Fruit fly (Drosophila melanogaster) whole organism, embryonic: Measurements from ENCODE around the gene CG1572.
A peak's percentile ranks its signal among the peaks of the same experiment; 100 is the strongest.

Experiments
- CG10565 ChIP-seq: fragments of 200-800 bp; sonication (Bioruptor generic); optimal IDR thresholded peaks from 3 replicates; lab custom pipeline; 2016; ENCODE audit warnings: missing biosample characterization, mild to moderate bottlenecking, missing genetic modification characterization
- CG12104 ChIP-seq: fragments of 200-800 bp; sonication (Bioruptor generic); optimal IDR thresholded peaks from 3 replicates; lab custom pipeline; 2016; ENCODE audit warnings: missing biosample characterization, missing genetic modification characterization
- CG12219 ChIP-seq: fragments of 200-800 bp; sonication (Bioruptor generic); optimal IDR thresholded peaks from 3 replicates; lab custom pipeline; 2018; ENCODE audit warnings: missing biosample characterization, mild to moderate bottlenecking, missing genetic modification characterization
- CG12299 ChIP-seq: fragments of 200-800 bp; sonication (Bioruptor generic); optimal IDR thresholded peaks from 2 replicates; lab custom pipeline; 2018; ENCODE audit warnings: missing biosample characterization, mild to moderate bottlenecking, missing genetic modification characterization
- CG1233 ChIP-seq: fragments of 200-800 bp; sonication (Bioruptor generic); optimal IDR thresholded peaks from 4 replicates; lab custom pipeline; 2018; ENCODE audit warnings: missing biosample characterization, mild to moderate bottlenecking, missing genetic modification characterization
- CG13894 ChIP-seq: fragments of 200-800 bp; sonication (Bioruptor generic); optimal IDR thresholded peaks from 3 replicates; lab custom pipeline; 2018; ENCODE audit warnings: missing biosample characterization, mild to moderate bottlenecking, missing genetic modification characterization, moderate library complexity
- CG15011 ChIP-seq: fragments of 200-800 bp; sonication (Bioruptor generic); optimal IDR thresholded peaks from 3 replicates; lab custom pipeline; 2018; ENCODE audit warnings: missing biosample characterization, mild to moderate bottlenecking, missing genetic modification characterization
- CG16815 ChIP-seq: fragments of 200-800 bp; sonication (Bioruptor generic); optimal IDR thresholded peaks from 3 replicates; lab custom pipeline; 2017; ENCODE audit warnings: missing biosample characterization, mild to moderate bottlenecking, missing genetic modification characterization
- CG42726 ChIP-seq: fragments of 200-800 bp; sonication (Bioruptor generic); IDR thresholded peaks from 2 replicates; pipeline ENCODE4 v1.3.6; 2022; ENCODE audit warnings: missing biosample characterization, missing genetic modification characterization; ENCODE audit not compliant: partially characterized antibody
- CG5245 ChIP-seq: fragments of 200-800 bp; sonication (Bioruptor generic); optimal IDR thresholded peaks from 3 replicates; lab custom pipeline; 2016; ENCODE audit warnings: missing biosample characterization, missing genetic modification characterization
- CG7271 ChIP-seq: fragments of 200-800 bp; sonication (Bioruptor generic); optimal IDR thresholded peaks from 2 replicates; lab custom pipeline; 2018; ENCODE audit warnings: missing biosample characterization, mild to moderate bottlenecking, missing genetic modification characterization, moderate library complexity
- CG7839 ChIP-seq: fragments of 200-800 bp; sonication (Bioruptor generic); optimal IDR thresholded peaks from 3 replicates; lab custom pipeline; 2018; ENCODE audit warnings: missing biosample characterization, mild to moderate bottlenecking, missing genetic modification characterization, moderate library complexity
- CG8359 ChIP-seq: fragments of 200-800 bp; sonication (Bioruptor generic); optimal IDR thresholded peaks from 2 replicates; lab custom pipeline; 2017; ENCODE audit warnings: missing biosample characterization, mild to moderate bottlenecking, missing genetic modification characterization, borderline replicate concordance
- CG9215 ChIP-seq: fragments of 200-800 bp; sonication (Bioruptor generic); IDR thresholded peaks from 2 replicates; pipeline ENCODE4 v1.3.6; 2022; ENCODE audit warnings: missing biosample characterization, missing genetic modification characterization
- Drgx ChIP-seq: fragments of 200-800 bp; sonication (Bioruptor generic); IDR thresholded peaks from 2 replicates; pipeline ENCODE4 v1.3.6; 2022; ENCODE audit warnings: missing biosample characterization, missing genetic modification characterization
- Hand ChIP-seq: fragments of 200-800 bp; sonication (Bioruptor generic); optimal IDR thresholded peaks from 2 replicates; lab custom pipeline; 2017; ENCODE audit warnings: mild to moderate bottlenecking, missing biosample characterization, missing genetic modification reagents, missing genetic modification characterization
- Hey ChIP-seq: fragments of 200-800 bp; sonication (Bioruptor generic); optimal IDR thresholded peaks from 3 replicates; lab custom pipeline; 2018; ENCODE audit warnings: missing biosample characterization, mild to moderate bottlenecking, missing genetic modification characterization
- Hsf ChIP-seq: fragments of 200-800 bp; sonication (Bioruptor generic); optimal IDR thresholded peaks from 3 replicates; lab custom pipeline; 2016; ENCODE audit warnings: missing biosample characterization, missing genetic modification characterization
- Med ChIP-seq: fragments of 200-800 bp; sonication (Bioruptor generic); peaks from one replicate; lab custom pipeline; 2016; ENCODE audit warnings: missing biosample characterization, missing genetic modification characterization, mild to moderate bottlenecking, inconsistent platforms, moderate library complexity
- Neu2 ChIP-seq: fragments of 200-800 bp; sonication (Bioruptor generic); optimal IDR thresholded peaks from 3 replicates; lab custom pipeline; 2016; ENCODE audit warnings: missing biosample characterization, missing genetic modification characterization, borderline replicate concordance
- Tbp ChIP-seq: fragments of >200 bp; optimal IDR thresholded peaks from 2 replicates; lab custom pipeline; 2018; ENCODE audit warnings: missing biosample characterization, missing genetic modification characterization
- amos ChIP-seq: fragments of 200-800 bp; sonication (Bioruptor generic); IDR thresholded peaks from 2 replicates; pipeline ENCODE4 v1.3.6; 2022; ENCODE audit warnings: missing biosample characterization, missing genetic modification characterization; ENCODE audit not compliant: partially characterized antibody
- ash1 ChIP-seq: fragments of 200-800 bp; sonication (Bioruptor generic); optimal IDR thresholded peaks from 2 replicates; lab custom pipeline; 2018; ENCODE audit warnings: missing biosample characterization, mild to moderate bottlenecking, missing genetic modification characterization
- bsh ChIP-seq, 2 experiments: fragments of 200-800 bp; sonication (Bioruptor generic); optimal IDR thresholded peaks; 2 replicates each; lab custom pipeline; 2017 to 2018; ENCODE audit warnings: mild to moderate bottlenecking in 2 of 2, missing biosample characterization in 2 of 2, missing genetic modification characterization in 2 of 2, moderate library complexity in 1 of 2
- chinmo ChIP-seq: fragments of 200-800 bp; sonication (Bioruptor generic); IDR thresholded peaks from 4 replicates; pipeline ENCODE4 v1.3.6; 2022; ENCODE audit warnings: missing biosample characterization, missing genetic modification characterization; ENCODE audit not compliant: partially characterized antibody
- corto ChIP-seq: fragments of 200-800 bp; sonication (Bioruptor generic); optimal IDR thresholded peaks from 2 replicates; lab custom pipeline; 2016; ENCODE audit warnings: missing biosample characterization, mild to moderate bottlenecking, missing genetic modification characterization, moderate library complexity
- crol ChIP-seq: fragments of 200-800 bp; sonication (Bioruptor generic); IDR thresholded peaks from 2 replicates; pipeline ENCODE4 v1.3.6; 2022; ENCODE audit warnings: missing biosample characterization, missing genetic modification characterization
- cwo ChIP-seq: fragments of 200-800 bp; sonication (Bioruptor generic); optimal IDR thresholded peaks from 3 replicates; lab custom pipeline; 2017; ENCODE audit warnings: missing biosample characterization, missing genetic modification characterization, mild to moderate bottlenecking, moderate library complexity, missing genetic modification reagents
- dm ChIP-seq: fragments of 200-800 bp; sonication (Bioruptor generic); optimal IDR thresholded peaks from 3 replicates; lab custom pipeline; 2016; ENCODE audit warnings: missing biosample characterization, missing genetic modification characterization
- ewg ChIP-seq: fragments of 200-800 bp; sonication (Bioruptor generic); optimal IDR thresholded peaks from 3 replicates; lab custom pipeline; 2017; ENCODE audit warnings: mild to moderate bottlenecking, missing biosample characterization, missing genetic modification reagents, missing genetic modification characterization
- fu2 ChIP-seq: fragments of 200-800 bp; sonication (Bioruptor generic); optimal IDR thresholded peaks from 2 replicates; lab custom pipeline; 2016; ENCODE audit warnings: missing biosample characterization, missing genetic modification characterization
- hth ChIP-seq: fragments of >200 bp; optimal IDR thresholded peaks from 2 replicates; lab custom pipeline; 2017; ENCODE audit warnings: inconsistent platforms
- nmo ChIP-seq: fragments of 200-800 bp; sonication (Bioruptor generic); optimal IDR thresholded peaks from 2 replicates; lab custom pipeline; 2018; ENCODE audit warnings: missing biosample characterization, mild to moderate bottlenecking, missing genetic modification characterization, moderate library complexity
- onecut ChIP-seq: fragments of 200-800 bp; sonication (Bioruptor generic); IDR thresholded peaks from 2 replicates; pipeline ENCODE4 v1.3.6; 2022; ENCODE audit warnings: missing biosample characterization, missing genetic modification characterization
- otp ChIP-seq: fragments of 200-800 bp; sonication (Bioruptor generic); IDR thresholded peaks from 3 replicates; pipeline ENCODE4, ENCODE4 v1.3.6; 2022; ENCODE audit warnings: missing biosample characterization, missing genetic modification characterization
- pfk ChIP-seq: fragments of 200-800 bp; sonication (Bioruptor generic); optimal IDR thresholded peaks from 2 replicates; lab custom pipeline; 2018; ENCODE audit warnings: missing biosample characterization, mild to moderate bottlenecking, missing genetic modification characterization, moderate library complexity
- pum ChIP-seq: fragments of 200-800 bp; sonication (Bioruptor generic); optimal IDR thresholded peaks from 2 replicates; lab custom pipeline; 2016; ENCODE audit warnings: missing biosample characterization, missing genetic modification characterization
- sens-2 ChIP-seq: fragments of 200-800 bp; sonication (Bioruptor generic); IDR thresholded peaks from 2 replicates; pipeline ENCODE4 v1.3.6; 2022; ENCODE audit warnings: missing biosample characterization, missing genetic modification characterization
- sima ChIP-seq: fragments of 200-800 bp; sonication (Bioruptor generic); optimal IDR thresholded peaks from 2 replicates; lab custom pipeline; 2016; ENCODE audit warnings: missing biosample characterization, missing genetic modification characterization
- tx ChIP-seq: fragments of 200-800 bp; sonication (Bioruptor generic); optimal IDR thresholded peaks from 2 replicates; lab custom pipeline; 2016; ENCODE audit warnings: missing biosample characterization, missing genetic modification characterization
- vvl ChIP-seq: fragments of 200-800 bp; sonication (Bioruptor generic); IDR thresholded peaks from 2 replicates; pipeline ENCODE4 v1.3.6; 2022; ENCODE audit warnings: missing biosample characterization, missing genetic modification characterization

The CG1572 gene

dm6 chrX:11548701-11549100 lies 9.8 kb downstream of the CG1572 start (continued):
- no peak for TF ChIP-seq sima (GFP tag; lab: Kevin White, UChicago)
- peak; percentile 59 for TF ChIP-seq CG7839 (tag; lab: Kevin White, UChicago)
- no peak for TF ChIP-seq Tbp
- TF ChIP-seq Neu2, result no peak
- TF ChIP-seq tx, result no peak
- peak; percentile 29 for TF ChIP-seq CG12219
- TF ChIP-seq CG9215 (GFP tag; lab: Robert Waterston, UW), result 0 out of 2 replicates have a peak, but pooled peaks have one; percentile 16
- TF ChIP-seq ash1 (GFP tag; lab: Kevin White, UChicago), result no peak
- TF ChIP-seq fu2 (GFP tag; lab: Kevin White, UChicago), result no peak
- TF ChIP-seq sens-2, result no peak
- no peak for TF ChIP-seq hth (lab: Kevin White, UChicago)
- TF ChIP-seq ewg (GFP tag; lab: Kevin White, UChicago), result no peak
- TF ChIP-seq CG5245 (GFP tag; lab: Kevin White, UChicago), result peak; percentile 38
- TF ChIP-seq otp (GFP tag; lab: Robert Waterston, UW), result peak; percentile 30; the same call in 1 of the 3 replicates
- TF ChIP-seq Hsf (GFP tag; lab: Kevin White, UChicago), result peak; percentile 30
- TF ChIP-seq CG7271, result no peak
- no peak for TF ChIP-seq Hand (GFP tag; lab: Kevin White, UChicago)
- peak; percentile 43 for TF ChIP-seq nmo (GFP tag; lab: Kevin White, UChicago)
- no peak for TF ChIP-seq CG42726 (GFP tag; lab: Robert Waterston, UW)
- peak; percentile 36 for TF ChIP-seq pum (GFP tag; lab: Kevin White, UChicago)
- TF ChIP-seq CG10565 (GFP tag; lab: Kevin White, UChicago), result no peak
- TF ChIP-seq CG1233 (GFP tag; lab: Kevin White, UChicago), result no peak
- TF ChIP-seq CG12299 (tag; lab: Kevin White, UChicago), result no peak
- TF ChIP-seq amos (GFP tag; lab: Robert Waterston, UW), result no peak
- no peak for TF ChIP-seq dm (GFP tag; lab: Kevin White, UChicago)
- 0 out of 2 replicates have a peak, but pooled peaks have one; percentile 24 for TF ChIP-seq onecut (GFP tag; lab: Robert Waterston, UW)
- TF ChIP-seq CG16815 (GFP tag; lab: Kevin White, UChicago), result peak; percentile 23
- TF ChIP-seq CG15011 (GFP tag; lab: Kevin White, UChicago), result no peak

dm6 chrX:11546941-11547340 lies 11.5 kb downstream of the CG1572 start:
- TF ChIP-seq CG8359 (GFP tag; lab: Kevin White, UChicago) (peak; percentile 97), vvl (0 out of 2 replicates have a peak, but pooled peaks have one; percentile 15), Med (GFP tag; lab: Kevin White, UChicago) (peak; percentile 38), pfk (GFP tag; lab: Kevin White, UChicago) (no peak), cwo (GFP tag; lab: Kevin White, UChicago) (peak; percentile 69), Hey (peak; percentile 23), crol (GFP tag; lab: Robert Waterston, UW) (peak; percentile 52), chinmo (GFP tag; lab: Robert Waterston, UW) (0 out of 4 replicates have a peak, but pooled peaks have one; percentile 44), CG13894 (peak; percentile 74), corto (GFP tag; lab: Kevin White, UChicago) (no peak)
- TF ChIP-seq, all 482 proteins: peak for 8

- TF ChIP-seq Drgx (GFP tag; lab: Robert Waterston, UW) (peak; percentile 7; the same call in 1 of the 2 replicates), bsh (GFP tag; optimal IDR thresholded peaks at IDR 0.05; lab: Kevin White, UChicago) (peak in 1 of 2 experiments; percentile 56), CG12104 (GFP tag; lab: Kevin White, UChicago) (no peak)
Measured at dm6 chrX:11544951-11545426, 13.5 kb downstream of the CG1572 start.
